Worm (Caenorhabditis elegans) whole organism, L4 larva: ENCODE data around the gene peb-1.
A peak's percentile ranks its signal among the peaks of the same experiment; 100 is the strongest.

Experiments
- D1046.2 ChIP-seq: fragments of 200-800 bp; sonication (Bioruptor generic); IDR thresholded peaks from 2 replicates; pipeline ENCODE4 v1.3.6; 2022; ENCODE audit warnings: missing genetic modification characterization, missing compliant biosample characterization
- F10B5.3 ChIP-seq: sonication (generic microtip); optimal IDR thresholded peaks from 2 replicates; lab custom pipeline; 2016; ENCODE audit warnings: mild to moderate bottlenecking, missing genetic modification characterization, missing compliant biosample characterization
- F26F4.8 ChIP-seq: fragments of 200-800 bp; sonication (Bioruptor generic); conservative IDR thresholded peaks from 2 replicates; pipeline ENCODE4 v1.3.6; 2022; ENCODE audit warnings: missing genetic modification characterization, missing compliant biosample characterization
- F37D6.2 ChIP-seq: sonication (generic microtip); optimal IDR thresholded peaks from 2 replicates; lab custom pipeline; 2016; ENCODE audit warnings: mild to moderate bottlenecking, missing genetic modification characterization, missing compliant biosample characterization
- F44E2.7 ChIP-seq: fragments of 200-800 bp; sonication (Bioruptor generic); IDR thresholded peaks from 2 replicates; pipeline ENCODE4 v2.1.2; 2022; ENCODE audit warnings: missing genetic modification characterization, missing compliant biosample characterization
- T20F7.1 ChIP-seq: fragments of 200-800 bp; sonication (Bioruptor generic); optimal IDR thresholded peaks from 2 replicates; lab custom pipeline; 2018; ENCODE audit warnings: mild to moderate bottlenecking, missing genetic modification characterization, missing compliant biosample characterization
- T26A8.4 ChIP-seq: fragments of 200-800 bp; sonication (Bioruptor generic); IDR thresholded peaks from 2 replicates; pipeline ENCODE4 v1.3.6; 2022; ENCODE audit warnings: missing genetic modification characterization, missing compliant biosample characterization
- Y75B8A.6 ChIP-seq: fragments of 200-800 bp; sonication (Bioruptor generic); IDR thresholded peaks from 2 replicates; pipeline ENCODE4 v1.3.6; 2022; ENCODE audit warnings: missing genetic modification reagents, missing genetic modification characterization, missing compliant biosample characterization
- aha-1 ChIP-seq: fragments of 150-350 bp; peaks from one replicate; lab custom pipeline; 2014; ENCODE audit warnings: missing biosample characterization, missing genetic modification characterization
- aly-2 ChIP-seq: sonication (generic microtip); optimal IDR thresholded peaks from 2 replicates; lab custom pipeline; 2018; ENCODE audit warnings: missing biosample characterization, missing genetic modification characterization
- arid-1 ChIP-seq: fragments of 200-800 bp; sonication (Bioruptor generic); conservative IDR thresholded peaks from 2 replicates; pipeline ENCODE4 v1.3.6; 2022; ENCODE audit warnings: missing genetic modification reagents, missing genetic modification characterization, missing compliant biosample characterization
- ceh-82 ChIP-seq: sonication (generic microtip); optimal IDR thresholded peaks from 2 replicates; lab custom pipeline; 2017; ENCODE audit warnings: missing biosample characterization, missing genetic modification characterization
- ctbp-1 ChIP-seq: fragments of 200-800 bp; sonication (Bioruptor generic); IDR thresholded peaks from 2 replicates; pipeline ENCODE4 v1.3.6; 2022; ENCODE audit warnings: missing genetic modification reagents, missing genetic modification characterization, missing compliant biosample characterization
- daf-16 ChIP-seq, 3 experiments: sonication (generic microtip); optimal IDR thresholded peaks; 2 replicates each; lab custom pipeline; 2016 to 2017; ENCODE audit warnings: missing genetic modification characterization in 3 of 3, missing genetic modification reagents in 3 of 3, mild to moderate bottlenecking in 2 of 3, missing compliant biosample characterization in 2 of 3, missing biosample characterization in 1 of 3, moderate library complexity in 1 of 3
- daf-19 ChIP-seq: fragments of 200-800 bp; sonication (Bioruptor generic); conservative IDR thresholded peaks from 2 replicates; pipeline ENCODE4 v1.3.6; 2022; ENCODE audit warnings: missing genetic modification characterization, missing compliant biosample characterization
- dmd-6 ChIP-seq: fragments of 200-800 bp; sonication (Bioruptor generic); IDR thresholded peaks from 2 replicates; pipeline ENCODE4 v1.3.6; 2022; ENCODE audit warnings: missing genetic modification reagents, missing genetic modification characterization, missing compliant biosample characterization
- dmd-9 ChIP-seq: fragments of 200-800 bp; sonication (Bioruptor generic); IDR thresholded peaks from 2 replicates; pipeline ENCODE4 v1.3.6; 2022; ENCODE audit warnings: missing genetic modification reagents, missing genetic modification characterization, missing compliant biosample characterization
- dve-1 ChIP-seq: sonication (generic microtip); optimal IDR thresholded peaks from 2 replicates; lab custom pipeline; 2017; ENCODE audit warnings: antibody characterized with exemption, mild to moderate bottlenecking, missing genetic modification characterization, missing compliant biosample characterization; ENCODE audit not compliant: insufficient read depth
- egl-27 ChIP-seq: sonication (generic microtip); optimal IDR thresholded peaks from 3 replicates; lab custom pipeline; 2017; ENCODE audit warnings: missing biosample characterization, missing genetic modification reagents, missing genetic modification characterization
- gei-8 ChIP-seq: fragments of 200-800 bp; sonication (Bioruptor generic); optimal IDR thresholded peaks from 2 replicates; lab custom pipeline; 2018; ENCODE audit warnings: mild to moderate bottlenecking, missing genetic modification characterization, missing compliant biosample characterization
- hif-1 ChIP-seq, 2 experiments: sonication (generic microtip); optimal IDR thresholded peaks; 2 replicates each; lab custom pipeline; 2016 to 2017; ENCODE audit warnings: missing compliant biosample characterization in 2 of 2, missing genetic modification characterization in 2 of 2, missing genetic modification reagents in 2 of 2, missing genotype in 2 of 2, mild to moderate bottlenecking in 1 of 2
- hlh-30 ChIP-seq: sonication (generic microtip); optimal IDR thresholded peaks from 2 replicates; lab custom pipeline; 2017; ENCODE audit warnings: antibody characterized with exemption, mild to moderate bottlenecking, missing genetic modification characterization, missing compliant biosample characterization; ENCODE audit not compliant: insufficient read depth
- jun-1 ChIP-seq: fragments of 150-350 bp; optimal IDR thresholded peaks from 2 replicates; lab custom pipeline; 2014; ENCODE audit warnings: missing biosample characterization, missing genetic modification reagents, missing genetic modification characterization
- lim-7 ChIP-seq: fragments of 200-800 bp; sonication (Bioruptor generic); IDR thresholded peaks from 2 replicates; pipeline ENCODE4 v1.3.6; 2022; ENCODE audit warnings: missing genetic modification characterization, missing compliant biosample characterization
- lin-1 ChIP-seq: fragments of 200-800 bp; sonication (Bioruptor generic); IDR thresholded peaks from 2 replicates; pipeline ENCODE4 v1.3.6; 2022; ENCODE audit warnings: missing genetic modification reagents, missing genetic modification characterization, missing compliant biosample characterization
- lin-13 ChIP-seq: fragments of 150-350 bp; optimal IDR thresholded peaks from 2 replicates; lab custom pipeline; 2014; ENCODE audit warnings: missing biosample characterization, missing genetic modification reagents, missing genetic modification characterization
- lin-39 ChIP-seq: fragments of 150-350 bp; optimal IDR thresholded peaks from 2 replicates; lab custom pipeline; 2014; ENCODE audit warnings: missing biosample characterization, missing genetic modification reagents, missing genetic modification characterization
- lir-3 ChIP-seq: sonication (generic microtip); optimal IDR thresholded peaks from 2 replicates; lab custom pipeline; 2016; ENCODE audit warnings: mild to moderate bottlenecking, missing genetic modification characterization, missing compliant biosample characterization
- lsy-2 ChIP-seq, 2 experiments: fragments of 150-350 bp in 1 of 2; sonication (generic microtip) in 1 of 2; optimal IDR thresholded peaks; 2 replicates each; lab custom pipeline; 2014 to 2017; ENCODE audit warnings: missing biosample characterization in 2 of 2, missing genetic modification characterization in 2 of 2
- madf-9 ChIP-seq: fragments of 200-800 bp; sonication (Bioruptor generic); conservative IDR thresholded peaks from 2 replicates; pipeline ENCODE4 v1.3.6; 2022; ENCODE audit warnings: missing genetic modification reagents, missing genetic modification characterization, missing compliant biosample characterization
- mdl-1 ChIP-seq, 2 experiments: fragments of 150-350 bp in 1 of 2; sonication (generic microtip) in 1 of 2; optimal IDR thresholded peaks; 2 replicates each; lab custom pipeline; 2014 to 2017; ENCODE audit warnings: missing biosample characterization in 2 of 2, missing genetic modification characterization in 2 of 2
- mxl-3 ChIP-seq: fragments of 200-800 bp; sonication (Bioruptor generic); optimal IDR thresholded peaks from 2 replicates; lab custom pipeline; 2018; ENCODE audit warnings: mild to moderate bottlenecking, missing genetic modification characterization, missing compliant biosample characterization
- nhr-10 ChIP-seq: fragments of 150-350 bp; optimal IDR thresholded peaks from 2 replicates; lab custom pipeline; 2014; ENCODE audit warnings: missing biosample characterization, missing genetic modification characterization
- nhr-102 ChIP-seq: sonication (generic microtip); optimal IDR thresholded peaks from 2 replicates; lab custom pipeline; 2016; ENCODE audit warnings: mild to moderate bottlenecking, missing genetic modification characterization, moderate library complexity, missing compliant biosample characterization
- nhr-111 ChIP-seq: fragments of 200-800 bp; sonication (Bioruptor generic); optimal IDR thresholded peaks from 2 replicates; lab custom pipeline; 2018; ENCODE audit warnings: mild to moderate bottlenecking, missing genetic modification characterization, missing compliant biosample characterization
- nhr-28 ChIP-seq: fragments of 150-350 bp; optimal IDR thresholded peaks from 2 replicates; lab custom pipeline; 2014; ENCODE audit warnings: missing biosample characterization, missing genetic modification characterization
- nhr-42 ChIP-seq: fragments of 200-800 bp; sonication (Bioruptor generic); IDR thresholded peaks from 2 replicates; pipeline ENCODE4 v1.3.6; 2022; ENCODE audit warnings: missing genetic modification characterization, missing compliant biosample characterization
- nhr-48 ChIP-seq: sonication (generic microtip); optimal IDR thresholded peaks from 2 replicates; lab custom pipeline; 2016; ENCODE audit warnings: mild to moderate bottlenecking, missing genetic modification characterization, missing compliant biosample characterization
- nhr-6 ChIP-seq: fragments of 150-350 bp; optimal IDR thresholded peaks from 2 replicates; lab custom pipeline; 2014; ENCODE audit warnings: missing biosample characterization, missing genetic modification characterization
- pha-4 ChIP-seq, 2 experiments: fragments of 150-350 bp in 1 of 2; fragments of 200-800 bp in 1 of 2; sonication (Bioruptor generic) in 1 of 2; IDR thresholded peaks in 1 of 2; optimal IDR thresholded peaks in 1 of 2; 2 replicates each; pipeline versions ENCODE4 v1.3.6 to Lab custom; 2014 to 2022; ENCODE audit warnings: missing genetic modification characterization in 2 of 2, missing genetic modification reagents in 2 of 2, missing biosample characterization in 1 of 2, missing compliant biosample characterization in 1 of 2
- pqm-1 ChIP-seq: sonication (generic microtip); optimal IDR thresholded peaks from 2 replicates; lab custom pipeline; 2017; ENCODE audit warnings: missing biosample characterization, missing genetic modification characterization
- rbr-2 ChIP-seq: sonication (generic microtip); optimal IDR thresholded peaks from 2 replicates; lab custom pipeline; 2016; ENCODE audit warnings: missing genotype, missing genetic modification characterization, missing compliant biosample characterization
- snpc-1.2 ChIP-seq: fragments of 200-800 bp; sonication (Bioruptor generic); IDR thresholded peaks from 2 replicates; pipeline ENCODE4 v1.3.6; 2022; ENCODE audit warnings: missing genetic modification reagents, missing genetic modification characterization, missing compliant biosample characterization
- snpc-4 ChIP-seq: fragments of 150-350 bp; optimal IDR thresholded peaks from 2 replicates; lab custom pipeline; 2014; ENCODE audit warnings: missing biosample characterization, missing genetic modification characterization
- spr-1 ChIP-seq: sonication (generic microtip); optimal IDR thresholded peaks from 2 replicates; lab custom pipeline; 2016; ENCODE audit warnings: mild to moderate bottlenecking, missing genetic modification characterization, missing compliant biosample characterization
- unc-130 ChIP-seq: sonication (generic microtip); optimal IDR thresholded peaks from 2 replicates; lab custom pipeline; 2016; ENCODE audit warnings: missing genetic modification reagents, missing genetic modification characterization, missing compliant biosample characterization
- vab-7 ChIP-seq: fragments of 200-800 bp; sonication (Bioruptor generic); IDR thresholded peaks from 2 replicates; pipeline ENCODE4 v1.3.6; 2022; ENCODE audit warnings: missing genetic modification reagents, missing genetic modification characterization, missing compliant biosample characterization
- zfp-2 ChIP-seq: sonication (generic microtip); optimal IDR thresholded peaks from 2 replicates; lab custom pipeline; 2016; ENCODE audit warnings: mild to moderate bottlenecking, missing genetic modification characterization, missing compliant biosample characterization
- zip-11 ChIP-seq: fragments of 200-800 bp; sonication (Bioruptor generic); IDR thresholded peaks from 2 replicates; pipeline ENCODE4 v1.3.6; 2022; ENCODE audit warnings: missing genetic modification characterization, missing compliant biosample characterization

Gene peb-1

ce11 chrX:2226875-2227355 is 16.1 kb downstream of the peb-1 start (continued):
- TF ChIP-seq lir-3 (tag; lab: Kevin White, UChicago): peak; percentile 62
- TF ChIP-seq Y75B8A.6 (GFP tag; lab: Robert Waterston, UW): peak; percentile 66; the same call in 1 of the 2 replicates
- TF ChIP-seq unc-130 (GFP tag; lab: Kevin White, UChicago): peak; percentile 63
- peak; percentile 57 for TF ChIP-seq dve-1 (tag; lab: Kevin White, UChicago)
- peak; percentile 84 for TF ChIP-seq dmd-9 (GFP tag; lab: Robert Waterston, UW)
- no peak for TF ChIP-seq ceh-82
- peak; percentile 90 for TF ChIP-seq daf-19 (GFP tag; lab: Robert Waterston, UW)
- TF ChIP-seq nhr-102 (tag; lab: Kevin White, UChicago): peak; percentile 58
- TF ChIP-seq aly-2 (tag; lab: Kevin White, UChicago): no peak
- TF ChIP-seq egl-27 (tag; lab: Kevin White, UChicago): no peak
- TF ChIP-seq nhr-48 (tag; lab: Kevin White, UChicago): peak; percentile 55
- TF ChIP-seq nhr-111 (GFP tag; lab: Kevin White, UChicago): peak; percentile 92
- TF ChIP-seq snpc-4: no peak
- TF ChIP-seq mxl-3 (GFP tag; lab: Kevin White, UChicago): peak; percentile 71
- TF ChIP-seq spr-1 (tag; lab: Kevin White, UChicago): peak; percentile 47
- peak; percentile 89 for TF ChIP-seq vab-7
- TF ChIP-seq nhr-6 (tag; lab: Kevin White, UChicago): peak; percentile 20
- TF ChIP-seq lim-7 (GFP tag; lab: Robert Waterston, UW): peak; percentile 90
- no peak for TF ChIP-seq lin-39 (tag; lab: Kevin White, UChicago)
- peak; percentile 90 for TF ChIP-seq hlh-30 (tag; lab: Kevin White, UChicago)
- TF ChIP-seq jun-1 (tag; lab: Kevin White, UChicago): peak; percentile 81
- peak; percentile 58 for TF ChIP-seq lin-1 (GFP tag; lab: Robert Waterston, UW)
- peak; percentile 85 for TF ChIP-seq ctbp-1 (GFP tag; lab: Robert Waterston, UW)
- TF ChIP-seq F37D6.2 (tag; lab: Kevin White, UChicago): peak; percentile 41
- peak; percentile 72 for TF ChIP-seq rbr-2 (tag; lab: Kevin White, UChicago)
- TF ChIP-seq nhr-10 (tag; lab: Kevin White, UChicago): no peak
- peak in 1 of 2 experiments; percentile 75 for TF ChIP-seq lsy-2 (tag; optimal IDR thresholded peaks at IDR 0.05; lab: Kevin White, UChicago)
- peak; percentile 85 for TF ChIP-seq arid-1 (GFP tag; lab: Robert Waterston, UW)
- no peak for TF ChIP-seq T20F7.1 (GFP tag; lab: Kevin White, UChicago)
- TF ChIP-seq snpc-1.2 (GFP tag; lab: Robert Waterston, UW): peak; percentile 90
- TF ChIP-seq lin-13 (GFP tag; lab: Kevin White, UChicago): peak; percentile 37
- TF ChIP-seq zip-11 (GFP tag; lab: Robert Waterston, UW): no peak
- peak in 1 of 2 experiments; percentile 79 for TF ChIP-seq mdl-1 (tag; optimal IDR thresholded peaks at IDR 0.05; lab: Kevin White, UChicago)
- peak; percentile 73 for TF ChIP-seq dmd-6 (GFP tag; lab: Robert Waterston, UW)
- TF ChIP-seq pha-4 (GFP tag; IDR thresholded peaks at IDR 0.05; lab: Robert Waterston, UW): peak; percentile 91
- no peak for TF ChIP-seq pha-4 (tag; optimal IDR thresholded peaks at IDR 0.05; lab: Kevin White, UChicago)
- TF ChIP-seq madf-9: peak; percentile 83
- TF ChIP-seq pqm-1 (tag; lab: Kevin White, UChicago): no peak
- TF ChIP-seq F44E2.7: peak; percentile 71; the same call in 1 of the 2 replicates
- TF ChIP-seq zfp-2 (tag; lab: Kevin White, UChicago): peak; percentile 40
- TF ChIP-seq F26F4.8: peak; percentile 82; the same call in 1 of the 2 replicates
- TF ChIP-seq hif-1 (tag; optimal IDR thresholded peaks at IDR 0.05; lab: Kevin White, UChicago): peak in 1 of 2 experiments; percentile 53
- TF ChIP-seq T26A8.4 (GFP tag; lab: Robert Waterston, UW): peak; percentile 83
- TF ChIP-seq daf-16 (GFP tag; optimal IDR thresholded peaks at IDR 0.05; lab: Kevin White, UChicago): peak; percentile 45 to 89
- TF ChIP-seq daf-16 (tag; optimal IDR thresholded peaks at IDR 0.05; lab: Kevin White, UChicago): peak; percentile 63
- peak; percentile 83; the same call in 1 of the 2 replicates for TF ChIP-seq D1046.2 (GFP tag; lab: Robert Waterston, UW)
- peak; percentile 79 for TF ChIP-seq gei-8
- TF ChIP-seq aha-1 (tag; lab: Kevin White, UChicago): peak; percentile 95
- TF ChIP-seq nhr-42 (GFP tag; lab: Robert Waterston, UW): peak; percentile 82; the same call in 1 of the 2 replicates
- TF ChIP-seq nhr-28: peak; percentile 24
- TF ChIP-seq F10B5.3 (tag; lab: Kevin White, UChicago): peak; percentile 53
